Fruit fly (Drosophila melanogaster) whole organism, prepupa: ENCODE measurements around the gene CG31115.

ENCODE experiments used
- Blimp-1 ChIP-seq: fragments of 200-800 bp; sonication (Bioruptor generic); optimal IDR thresholded peaks from 3 replicates; lab custom pipeline; 2017; ENCODE audit warnings: missing biosample characterization, missing genetic modification characterization, mild to moderate bottlenecking, moderate library complexity, missing genetic modification reagents
- CG10631 ChIP-seq: fragments of 200-800 bp; sonication (Bioruptor generic); optimal IDR thresholded peaks from 2 replicates; lab custom pipeline; 2016; ENCODE audit warnings: missing biosample characterization, missing genetic modification characterization
- CG10669 ChIP-seq: fragments of 200-800 bp; sonication (Bioruptor generic); optimal IDR thresholded peaks from 3 replicates; lab custom pipeline; 2018; ENCODE audit warnings: missing biosample characterization, mild to moderate bottlenecking, missing genetic modification characterization, moderate library complexity
- CG11294 ChIP-seq: fragments of 200-800 bp; sonication (Bioruptor generic); IDR thresholded peaks from 2 replicates; pipeline ENCODE4 v1.3.6; 2022; ENCODE audit warnings: missing biosample characterization, missing genetic modification characterization
- CG11902 ChIP-seq: fragments of 200-800 bp; sonication (Bioruptor generic); optimal IDR thresholded peaks from 3 replicates; lab custom pipeline; 2016; ENCODE audit warnings: missing biosample characterization, missing genetic modification characterization
- CG3032 ChIP-seq: fragments of 200-800 bp; optimal IDR thresholded peaks from 2 replicates; lab custom pipeline; 2019; ENCODE audit warnings: missing biosample characterization, mild to moderate bottlenecking, missing genetic modification characterization, moderate library complexity
- CG31627 ChIP-seq: fragments of 200-800 bp; sonication (Bioruptor generic); optimal IDR thresholded peaks from 3 replicates; lab custom pipeline; 2016; ENCODE audit warnings: missing biosample characterization, missing genetic modification characterization
- CG32006 ChIP-seq: fragments of 200-800 bp; sonication (Bioruptor generic); optimal IDR thresholded peaks from 3 replicates; lab custom pipeline; 2017; ENCODE audit warnings: missing biosample characterization, mild to moderate bottlenecking, missing genetic modification characterization
- CG34406 ChIP-seq: fragments of 200-800 bp; sonication (Bioruptor generic); optimal IDR thresholded peaks from 3 replicates; lab custom pipeline; 2016; ENCODE audit warnings: missing biosample characterization, missing genetic modification characterization
- CG6163 ChIP-seq: fragments of 200-800 bp; sonication (Bioruptor generic); IDR thresholded peaks from 3 replicates; pipeline ENCODE4 v1.3.6; 2022; ENCODE audit warnings: missing biosample characterization, missing genetic modification characterization
- CG6276 ChIP-seq: fragments of 200-800 bp; sonication (Bioruptor generic); optimal IDR thresholded peaks from 2 replicates; lab custom pipeline; 2017; ENCODE audit warnings: missing biosample characterization, mild to moderate bottlenecking, missing genetic modification characterization
- CG6792 ChIP-seq: fragments of 200-800 bp; sonication (Bioruptor generic); optimal IDR thresholded peaks from 3 replicates; lab custom pipeline; 2016; ENCODE audit warnings: missing biosample characterization, missing genetic modification characterization
- CG6808 ChIP-seq: fragments of 200-800 bp; sonication (Bioruptor generic); optimal IDR thresholded peaks from 3 replicates; lab custom pipeline; 2017; ENCODE audit warnings: missing biosample characterization, missing genetic modification characterization, mild to moderate bottlenecking, moderate library complexity, missing genetic modification reagents
- CG6854 ChIP-seq: fragments of 200-800 bp; sonication (Bioruptor generic); optimal IDR thresholded peaks from 2 replicates; lab custom pipeline; 2017; ENCODE audit warnings: missing biosample characterization, mild to moderate bottlenecking, missing genetic modification characterization
- CG7368 ChIP-seq: fragments of 200-800 bp; sonication (Bioruptor generic); optimal IDR thresholded peaks from 3 replicates; lab custom pipeline; 2016; ENCODE audit warnings: missing biosample characterization, missing genetic modification characterization
- CG8119 ChIP-seq: fragments of 200-800 bp; sonication (Bioruptor generic); IDR thresholded peaks from 3 replicates; pipeline ENCODE4 v1.3.6; 2022; ENCODE audit warnings: missing biosample characterization, missing genetic modification characterization
- CG8632 ChIP-seq: fragments of 200-800 bp; sonication (Bioruptor generic); optimal IDR thresholded peaks from 3 replicates; lab custom pipeline; 2016; ENCODE audit warnings: missing biosample characterization, missing genetic modification characterization
- Eip75B ChIP-seq: fragments of 200-800 bp; sonication (Bioruptor generic); optimal IDR thresholded peaks from 3 replicates; lab custom pipeline; 2016; ENCODE audit warnings: missing biosample characterization, missing genetic modification characterization
- Eip78C ChIP-seq: fragments of 200-800 bp; sonication (Bioruptor generic); peaks from one replicate; lab custom pipeline; 2016; ENCODE audit warnings: missing biosample characterization, missing genetic modification characterization
- Eip93F ChIP-seq: fragments of 200-800 bp; sonication (Bioruptor generic); optimal IDR thresholded peaks from 2 replicates; lab custom pipeline; 2016; ENCODE audit warnings: missing biosample characterization, mild to moderate bottlenecking, missing genetic modification characterization
- Ets21C ChIP-seq: fragments of 200-800 bp; sonication (Bioruptor generic); optimal IDR thresholded peaks from 3 replicates; lab custom pipeline; 2016; ENCODE audit warnings: missing biosample characterization, missing genetic modification characterization
- Ets96B ChIP-seq: fragments of 200-800 bp; optimal IDR thresholded peaks from 2 replicates; lab custom pipeline; 2019; ENCODE audit warnings: missing biosample characterization, mild to moderate bottlenecking, missing genetic modification characterization, moderate library complexity
- Hr4 ChIP-seq: fragments of 200-800 bp; sonication (Bioruptor generic); optimal IDR thresholded peaks from 3 replicates; lab custom pipeline; 2016; ENCODE audit warnings: missing biosample characterization, missing genetic modification characterization
- Lpt ChIP-seq: fragments of 200-800 bp; sonication (Bioruptor generic); optimal IDR thresholded peaks from 3 replicates; lab custom pipeline; 2016; ENCODE audit warnings: missing biosample characterization, missing genetic modification characterization
- Met ChIP-seq: fragments of 200-800 bp; sonication (Bioruptor generic); optimal IDR thresholded peaks from 3 replicates; lab custom pipeline; 2016; ENCODE audit warnings: missing biosample characterization, missing genetic modification characterization
- OdsH ChIP-seq: fragments of 200-800 bp; sonication (Bioruptor generic); optimal IDR thresholded peaks from 3 replicates; lab custom pipeline; 2016; ENCODE audit warnings: missing biosample characterization, missing genetic modification characterization
- Sox102F ChIP-seq: fragments of 200-800 bp; sonication (Bioruptor generic); optimal IDR thresholded peaks from 2 replicates; lab custom pipeline; 2016; ENCODE audit warnings: missing biosample characterization, mild to moderate bottlenecking, missing genetic modification characterization
- Sox14 ChIP-seq: fragments of 200-800 bp; sonication (Bioruptor generic); optimal IDR thresholded peaks from 3 replicates; lab custom pipeline; 2016; ENCODE audit warnings: missing biosample characterization, missing genetic modification characterization
- achi ChIP-seq: fragments of 200-800 bp; sonication (Bioruptor generic); optimal IDR thresholded peaks from 3 replicates; lab custom pipeline; 2016; ENCODE audit warnings: missing biosample characterization, missing genetic modification characterization
- acj6 ChIP-seq: fragments of 200-800 bp; sonication (Bioruptor generic); optimal IDR thresholded peaks from 3 replicates; lab custom pipeline; 2016; ENCODE audit warnings: missing biosample characterization, missing genetic modification characterization
- cyc ChIP-seq: fragments of 200-800 bp; sonication (Bioruptor generic); optimal IDR thresholded peaks from 3 replicates; lab custom pipeline; 2016; ENCODE audit warnings: missing biosample characterization, missing genetic modification characterization
- dac ChIP-seq: fragments of 200-800 bp; sonication (Bioruptor generic); optimal IDR thresholded peaks from 2 replicates; lab custom pipeline; 2017; ENCODE audit warnings: missing biosample characterization, mild to moderate bottlenecking, missing genetic modification characterization
- eg ChIP-seq: fragments of 200-800 bp; sonication (Bioruptor generic); IDR thresholded peaks from 3 replicates; pipeline ENCODE4 v1.3.6; 2022; ENCODE audit warnings: missing biosample characterization, missing genetic modification characterization
- fd59A ChIP-seq: fragments of 200-800 bp; sonication (Bioruptor generic); optimal IDR thresholded peaks from 2 replicates; lab custom pipeline; 2017; ENCODE audit warnings: missing biosample characterization, mild to moderate bottlenecking, missing genetic modification characterization, missing genetic modification reagents
- fkh ChIP-seq: fragments of 200-800 bp; sonication (Bioruptor generic); optimal IDR thresholded peaks from 3 replicates; lab custom pipeline; 2017; ENCODE audit warnings: missing biosample characterization, mild to moderate bottlenecking, missing genetic modification characterization, moderate library complexity
- lz ChIP-seq: fragments of 200-800 bp; sonication (Bioruptor generic); optimal IDR thresholded peaks from 3 replicates; lab custom pipeline; 2016; ENCODE audit warnings: missing biosample characterization, missing genetic modification characterization
- net ChIP-seq: fragments of 200-800 bp; sonication (Bioruptor generic); optimal IDR thresholded peaks from 3 replicates; lab custom pipeline; 2016; ENCODE audit warnings: missing biosample characterization, missing genetic modification characterization
- pdm3 ChIP-seq: fragments of 200-800 bp; sonication (Bioruptor generic); optimal IDR thresholded peaks from 3 replicates; lab custom pipeline; 2016; ENCODE audit warnings: missing biosample characterization, missing genetic modification characterization
- salr ChIP-seq, 2 experiments: fragments of 200-800 bp; sonication (Bioruptor generic); optimal IDR thresholded peaks; 3 replicates each; lab custom pipeline; 2016 to 2018; ENCODE audit warnings: missing biosample characterization in 2 of 2, missing genetic modification characterization in 2 of 2, mild to moderate bottlenecking in 1 of 2
- spab ChIP-seq: fragments of 200-800 bp; sonication (Bioruptor generic); optimal IDR thresholded peaks from 2 replicates; lab custom pipeline; 2017; ENCODE audit warnings: missing biosample characterization, mild to moderate bottlenecking, missing genetic modification characterization, missing genetic modification reagents
- ss ChIP-seq, 2 experiments: fragments of 200-800 bp; sonication (Bioruptor generic); optimal IDR thresholded peaks; 2 replicates in 1 of 2; 3 replicates in 1 of 2; lab custom pipeline; 2017 to 2018; ENCODE audit warnings: mild to moderate bottlenecking in 2 of 2, missing biosample characterization in 2 of 2, missing genetic modification characterization in 2 of 2, moderate library complexity in 1 of 2
- topi ChIP-seq: fragments of 200-800 bp; sonication (Bioruptor generic); optimal IDR thresholded peaks from 3 replicates; lab custom pipeline; 2016; ENCODE audit warnings: missing biosample characterization, missing genetic modification characterization
- vri ChIP-seq: fragments of 200-800 bp; sonication (Bioruptor generic); optimal IDR thresholded peaks from 3 replicates; lab custom pipeline; 2016; ENCODE audit warnings: missing biosample characterization, mild to moderate bottlenecking, missing genetic modification characterization

CG31115 gene

DNA sequence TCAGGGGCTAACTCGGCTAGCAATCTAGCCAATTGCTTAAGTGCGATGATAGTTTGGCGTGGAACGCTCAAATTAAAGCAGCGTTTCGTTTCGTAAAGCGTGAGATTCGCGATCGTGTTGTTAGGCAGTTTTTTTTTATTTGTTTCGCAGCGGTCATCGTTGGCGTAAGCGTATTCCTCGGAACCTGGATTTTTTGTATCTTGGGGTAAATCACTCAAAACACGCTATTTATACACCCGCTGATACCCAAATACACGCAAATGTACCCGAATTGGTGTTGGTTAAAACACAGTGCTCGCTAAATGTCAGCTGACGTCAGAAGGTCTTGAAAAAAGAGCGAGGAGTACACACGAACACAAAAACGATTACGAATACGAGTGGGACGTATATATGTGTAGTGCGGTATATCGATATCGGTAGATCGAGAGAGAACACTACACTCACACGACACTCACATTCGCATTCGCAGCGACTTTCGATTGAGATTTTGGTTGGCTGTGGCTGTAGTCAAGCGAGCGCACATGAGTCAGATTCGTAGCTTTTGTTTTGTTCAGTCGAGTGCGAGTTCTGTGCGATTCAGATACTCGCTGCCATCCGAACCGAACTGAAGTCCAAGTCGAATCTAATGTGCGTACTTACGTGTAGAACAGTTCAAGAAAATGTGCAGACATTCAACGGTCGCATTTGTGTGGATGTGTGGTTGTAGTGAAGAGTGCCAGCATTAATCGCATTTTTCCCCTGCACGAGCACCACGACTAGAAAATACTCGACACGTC is 13.2 kb downstream of the CG31115 start (continued):
- peak; percentile 35 for TF ChIP-seq CG6276
- no peak for TF ChIP-seq fd59A (GFP tag; lab: Kevin White, UChicago)
- TF ChIP-seq net = no peak
- no peak for TF ChIP-seq CG8119 (GFP tag; lab: Robert Waterston, UW)
- TF ChIP-seq Hr4 (GFP tag; lab: Kevin White, UChicago) = no peak
- TF ChIP-seq CG32006 = no peak
- TF ChIP-seq CG31627 (GFP tag; lab: Kevin White, UChicago) = no peak
- no peak for TF ChIP-seq CG6808 (GFP tag; lab: Kevin White, UChicago)
- TF ChIP-seq Eip93F (GFP tag; lab: Kevin White, UChicago) = peak; percentile 80
- TF ChIP-seq acj6 (GFP tag; lab: Kevin White, UChicago) = no peak
- TF ChIP-seq CG6854 (GFP tag; lab: Kevin White, UChicago) = peak; percentile 66
- no peak for TF ChIP-seq CG6163 (GFP tag; lab: Robert Waterston, UW)
- no peak for TF ChIP-seq achi (GFP tag; lab: Kevin White, UChicago)
- TF ChIP-seq CG10669 (GFP tag; lab: Kevin White, UChicago) = no peak
- TF ChIP-seq OdsH (GFP tag; lab: Kevin White, UChicago) = no peak
- no peak for TF ChIP-seq CG6792 (GFP tag; lab: Kevin White, UChicago)
- TF ChIP-seq eg (GFP tag; lab: Robert Waterston, UW) = no peak
- no peak for TF ChIP-seq dac
- peak; percentile 14 for TF ChIP-seq Ets96B (tag; lab: Kevin White, UChicago)
- TF ChIP-seq CG7368 (GFP tag; lab: Kevin White, UChicago) = peak; percentile 5
- TF ChIP-seq cyc (GFP tag; lab: Kevin White, UChicago) = no peak
- no peak for TF ChIP-seq CG10631
- peak; percentile 69 for TF ChIP-seq Lpt (GFP tag; lab: Kevin White, UChicago)
- peak; percentile 71 to 75 for TF ChIP-seq ss (GFP tag; optimal IDR thresholded peaks at IDR 0.05; lab: Kevin White, UChicago)
- no peak for TF ChIP-seq topi
- TF ChIP-seq Eip78C (GFP tag; lab: Kevin White, UChicago) = peak; percentile 89
- TF ChIP-seq Blimp-1 = peak; percentile 54
- TF ChIP-seq, all 60 proteins: peak for 21

dm6 chr3R:25050649-25051048 is 13.9 kb downstream of the CG31115 start:
- TF ChIP-seq salr (GFP tag; optimal IDR thresholded peaks at IDR 0.05; lab: Kevin White, UChicago) = no peak
- TF ChIP-seq fkh (GFP tag; lab: Kevin White, UChicago) = peak; percentile 0

dm6 chr3R:25051441-25052097 is 14.8 kb downstream of the CG31115 start:
- TF ChIP-seq pdm3 (GFP tag; lab: Kevin White, UChicago) = peak; percentile 52
- no peak for TF ChIP-seq CG10669 (GFP tag; lab: Kevin White, UChicago)
- TF ChIP-seq fkh (GFP tag; lab: Kevin White, UChicago) = no peak
- TF ChIP-seq Ets96B (tag; lab: Kevin White, UChicago) = no peak
- TF ChIP-seq Eip75B (GFP tag; lab: Kevin White, UChicago) = no peak
- peak; percentile 64 for TF ChIP-seq Lpt (GFP tag; lab: Kevin White, UChicago)
- no peak for TF ChIP-seq CG11902
- peak in 1 of 2 experiments; percentile 39 for TF ChIP-seq salr (GFP tag; optimal IDR thresholded peaks at IDR 0.05; lab: Kevin White, UChicago)
- no peak for TF ChIP-seq CG34406 (GFP tag; lab: Kevin White, UChicago)
- no peak for TF ChIP-seq spab
- TF ChIP-seq CG11294 (GFP tag; lab: Robert Waterston, UW) = peak; percentile 7; the same call in 1 of the 2 replicates
- no peak for TF ChIP-seq CG8632 (GFP tag; lab: Kevin White, UChicago)
- TF ChIP-seq CG32006 = no peak
- TF ChIP-seq Sox102F (GFP tag; lab: Kevin White, UChicago) = no peak
- no peak for TF ChIP-seq CG3032 (tag; lab: Kevin White, UChicago)
- TF ChIP-seq CG6276 = peak; percentile 68
- peak; percentile 24 for TF ChIP-seq CG10631
- peak; percentile 66 for TF ChIP-seq vri (GFP tag; lab: Kevin White, UChicago)
- peak; percentile 81 for TF ChIP-seq Eip78C (GFP tag; lab: Kevin White, UChicago)
- TF ChIP-seq acj6 (GFP tag; lab: Kevin White, UChicago) = peak; percentile 17
- no peak for TF ChIP-seq topi
- peak; percentile 78; the same call in 2 of the 3 replicates for TF ChIP-seq CG8119 (GFP tag; lab: Robert Waterston, UW)
- TF ChIP-seq lz (GFP tag; lab: Kevin White, UChicago) = no peak
- TF ChIP-seq achi (GFP tag; lab: Kevin White, UChicago) = peak; percentile 30
- peak; percentile 31 for TF ChIP-seq Sox14 (GFP tag; lab: Kevin White, UChicago)
- peak; percentile 81 for TF ChIP-seq Hr4 (GFP tag; lab: Kevin White, UChicago)
- TF ChIP-seq dac = peak; percentile 4
- TF ChIP-seq Ets21C (GFP tag; lab: Kevin White, UChicago) = no peak
- TF ChIP-seq Met (GFP tag; lab: Kevin White, UChicago) = no peak
- TF ChIP-seq Eip93F (GFP tag; lab: Kevin White, UChicago) = no peak
- no peak for TF ChIP-seq ss (GFP tag; optimal IDR thresholded peaks at IDR 0.05; lab: Kevin White, UChicago)
- TF ChIP-seq CG6163 (GFP tag; lab: Robert Waterston, UW) = peak; percentile 68; the same call in 2 of the 3 replicates
